Worm (Caenorhabditis elegans) whole organism, L3 larva: Measurements from ENCODE around the gene T25B9.6.

Experiments used
- R02D3.7 ChIP-seq: fragments of 150-350 bp; optimal IDR thresholded peaks from 2 replicates; lab custom pipeline; 2014; ENCODE audit warnings: missing biosample characterization, missing genetic modification characterization
- ceh-16 ChIP-seq: sonication (generic microtip); optimal IDR thresholded peaks from 2 replicates; lab custom pipeline; 2017; ENCODE audit warnings: missing biosample characterization, missing genetic modification characterization
- ceh-82 ChIP-seq: fragments of 150-350 bp; optimal IDR thresholded peaks from 2 replicates; lab custom pipeline; 2014; ENCODE audit warnings: missing biosample characterization, missing genetic modification characterization
- egl-27 ChIP-seq: sonication (generic microtip); optimal IDR thresholded peaks from 4 replicates; lab custom pipeline; 2017; ENCODE audit warnings: missing biosample characterization, missing genetic modification reagents, missing genetic modification characterization
- elt-2 ChIP-seq: sonication (generic microtip); optimal IDR thresholded peaks from 2 replicates; lab custom pipeline; 2016; ENCODE audit warnings: missing genetic modification reagents, mild to moderate bottlenecking, missing genetic modification characterization, missing compliant biosample characterization
- elt-3 ChIP-seq, 3 experiments: fragments of 150-350 bp in 1 of 3; sonication (generic microtip) in 2 of 3; optimal IDR thresholded peaks; 2 replicates in 2 of 3; 4 replicates in 1 of 3; lab custom pipeline; 2014 to 2017; ENCODE audit warnings: missing biosample characterization in 3 of 3, missing genetic modification characterization in 3 of 3
- jun-1 ChIP-seq: fragments of 150-350 bp; optimal IDR thresholded peaks from 2 replicates; lab custom pipeline; 2014; ENCODE audit warnings: missing biosample characterization, missing genetic modification reagents, missing genetic modification characterization
- nfya-1 ChIP-seq: sonication (generic microtip); optimal IDR thresholded peaks from 2 replicates; lab custom pipeline; 2017; ENCODE audit warnings: missing genetic modification characterization, mild to moderate bottlenecking, missing compliant biosample characterization, antibody characterized with exemption, moderate library complexity; ENCODE audit not compliant: insufficient read depth
- nhr-11 ChIP-seq: fragments of 150-350 bp; optimal IDR thresholded peaks from 2 replicates; lab custom pipeline; 2014; ENCODE audit warnings: missing biosample characterization, missing genetic modification characterization
- nhr-237 ChIP-seq: fragments of 150-350 bp; optimal IDR thresholded peaks from 2 replicates; lab custom pipeline; 2014; ENCODE audit warnings: missing biosample characterization, missing genetic modification characterization
- pha-4 ChIP-seq: fragments of 150-350 bp; optimal IDR thresholded peaks from 2 replicates; lab custom pipeline; 2014; ENCODE audit warnings: missing biosample characterization, missing genetic modification reagents, missing genetic modification characterization
- tbx-2 ChIP-seq: sonication (generic microtip); optimal IDR thresholded peaks from 2 replicates; lab custom pipeline; 2016; ENCODE audit warnings: mild to moderate bottlenecking, missing genetic modification characterization, missing compliant biosample characterization
- unc-62 ChIP-seq: fragments of 150-350 bp; sonication (generic microtip); optimal IDR thresholded peaks from 4 replicates; lab custom pipeline; 2014; ENCODE audit warnings: missing biosample characterization, missing genetic modification reagents, missing genetic modification characterization
- zag-1 ChIP-seq: fragments of 150-350 bp; optimal IDR thresholded peaks from 2 replicates; lab custom pipeline; 2014; ENCODE audit warnings: missing biosample characterization, missing genetic modification characterization

- TF ChIP-seq nfya-1 (tag; lab: Kevin White, UChicago) (no peak), jun-1 (tag; lab: Kevin White, UChicago) (no peak), elt-2 (no peak), nhr-11 (tag; lab: Kevin White, UChicago) (no peak), egl-27 (no peak), pha-4 (tag; lab: Kevin White, UChicago) (no peak), zag-1 (tag; lab: Kevin White, UChicago) (no peak), ceh-82 (tag; lab: Kevin White, UChicago) (no peak), unc-62 (no peak), ceh-16 (tag; lab: Kevin White, UChicago) (no peak), elt-3 (tag; optimal IDR thresholded peaks at IDR 0.05; lab: Kevin White, UChicago) (no peak), tbx-2 (no peak), nhr-237 (tag; lab: Kevin White, UChicago) (no peak), R02D3.7 (no peak)
Observed at ce11 chrIV:10737011-10737553, 20.9 kb upstream of the T25B9.6 start, which contains the start of gene grl-21.
